Fruit fly (Drosophila melanogaster) whole organism, embryonic: ENCODE results near the gene pont.

Experiments used
- B-H1 ChIP-seq: fragments of 200-800 bp; sonication (Bioruptor generic); IDR thresholded peaks from 3 replicates; pipeline ENCODE4 v1.3.6; 2022; ENCODE audit warnings: missing biosample characterization, missing genetic modification characterization
- Blimp-1 ChIP-seq: fragments of 200-800 bp; sonication (Bioruptor generic); optimal IDR thresholded peaks from 3 replicates; lab custom pipeline; 2018; ENCODE audit warnings: missing biosample characterization, missing genetic modification characterization, mild to moderate bottlenecking, moderate library complexity, missing genetic modification reagents
- CG12104 ChIP-seq: fragments of 200-800 bp; sonication (Bioruptor generic); optimal IDR thresholded peaks from 3 replicates; lab custom pipeline; 2016; ENCODE audit warnings: missing biosample characterization, missing genetic modification characterization
- CG14014 ChIP-seq: fragments of 200-800 bp; sonication (Bioruptor generic); IDR thresholded peaks from 2 replicates; pipeline ENCODE4 v1.3.6; 2022; ENCODE audit warnings: missing biosample characterization, missing genetic modification characterization
- CG15269 ChIP-seq: fragments of 200-800 bp; sonication (Bioruptor generic); optimal IDR thresholded peaks from 2 replicates; lab custom pipeline; 2018; ENCODE audit warnings: missing biosample characterization, mild to moderate bottlenecking, missing genetic modification characterization, moderate library complexity
- CG1603 ChIP-seq: fragments of 200-800 bp; sonication (Bioruptor generic); optimal IDR thresholded peaks from 2 replicates; lab custom pipeline; 2019; ENCODE audit warnings: missing biosample characterization, mild to moderate bottlenecking, missing genetic modification characterization, moderate library complexity
- CG16813 ChIP-seq: fragments of 200-800 bp; sonication (Bioruptor generic); IDR thresholded peaks from 3 replicates; pipeline ENCODE4 v1.3.6; 2022; ENCODE audit warnings: missing biosample characterization, missing genetic modification characterization; ENCODE audit not compliant: partially characterized antibody
- CG17359 ChIP-seq: fragments of 200-800 bp; sonication (Bioruptor generic); optimal IDR thresholded peaks from 3 replicates; lab custom pipeline; 2018; ENCODE audit warnings: missing biosample characterization, mild to moderate bottlenecking, missing genetic modification characterization, moderate library complexity
- CG18599 ChIP-seq: fragments of 200-800 bp; sonication (Bioruptor generic); optimal IDR thresholded peaks from 3 replicates; lab custom pipeline; 2017; ENCODE audit warnings: missing biosample characterization, missing genetic modification characterization, mild to moderate bottlenecking, moderate library complexity, missing genetic modification reagents
- CG2120 ChIP-seq: fragments of 200-800 bp; sonication (Bioruptor generic); optimal IDR thresholded peaks from 3 replicates; lab custom pipeline; 2016; ENCODE audit warnings: missing biosample characterization, missing genetic modification characterization
- CG2199 ChIP-seq: fragments of 200-800 bp; sonication (Bioruptor generic); IDR thresholded peaks from 3 replicates; pipeline ENCODE4 v1.3.6; 2022; ENCODE audit warnings: missing biosample characterization, missing genetic modification characterization
- CG2678 ChIP-seq: fragments of 200-800 bp; sonication (Bioruptor generic); optimal IDR thresholded peaks from 3 replicates; lab custom pipeline; 2019; ENCODE audit warnings: missing biosample characterization, mild to moderate bottlenecking, missing genetic modification characterization, moderate library complexity
- CG2712 ChIP-seq: fragments of 200-800 bp; optimal IDR thresholded peaks from 3 replicates; lab custom pipeline; 2019; ENCODE audit warnings: missing biosample characterization, mild to moderate bottlenecking, missing genetic modification characterization, moderate library complexity
- CG30403 ChIP-seq: fragments of 200-800 bp; sonication (Bioruptor generic); optimal IDR thresholded peaks from 3 replicates; lab custom pipeline; 2016; ENCODE audit warnings: missing biosample characterization, missing genetic modification characterization
- CG3163 ChIP-seq: fragments of 200-800 bp; sonication (Bioruptor generic); optimal IDR thresholded peaks from 3 replicates; lab custom pipeline; 2016; ENCODE audit warnings: missing biosample characterization, missing genetic modification characterization
- CG6272 ChIP-seq: fragments of 200-800 bp; sonication (Bioruptor generic); IDR thresholded peaks from 2 replicates; pipeline ENCODE4 v1.3.6; 2022; ENCODE audit warnings: missing biosample characterization, missing genetic modification characterization
- CG7839 ChIP-seq: fragments of 200-800 bp; sonication (Bioruptor generic); optimal IDR thresholded peaks from 3 replicates; lab custom pipeline; 2018; ENCODE audit warnings: missing biosample characterization, mild to moderate bottlenecking, missing genetic modification characterization, moderate library complexity
- CG7928 ChIP-seq: fragments of 200-800 bp; sonication (Bioruptor generic); optimal IDR thresholded peaks from 2 replicates; lab custom pipeline; 2017; ENCODE audit warnings: missing biosample characterization, mild to moderate bottlenecking, missing genetic modification characterization
- CoRest ChIP-seq: fragments of 200-800 bp; sonication (Bioruptor generic); optimal IDR thresholded peaks from 3 replicates; lab custom pipeline; 2018; ENCODE audit warnings: missing biosample characterization, mild to moderate bottlenecking, missing genetic modification characterization, moderate library complexity
- Fer1 ChIP-seq: fragments of 200-800 bp; sonication (Bioruptor generic); optimal IDR thresholded peaks from 2 replicates; lab custom pipeline; 2017; ENCODE audit warnings: missing biosample characterization, mild to moderate bottlenecking, missing genetic modification characterization
- Hmr ChIP-seq: fragments of 200-800 bp; sonication (Bioruptor generic); optimal IDR thresholded peaks from 3 replicates; lab custom pipeline; 2017; ENCODE audit warnings: mild to moderate bottlenecking, missing biosample characterization, missing genetic modification reagents, missing genetic modification characterization
- Hr3 ChIP-seq: fragments of 200-800 bp; sonication (Bioruptor generic); optimal IDR thresholded peaks from 3 replicates; lab custom pipeline; 2016; ENCODE audit warnings: missing biosample characterization, missing genetic modification characterization
- Kr ChIP-seq: fragments of 200-800 bp; sonication (Bioruptor generic); optimal IDR thresholded peaks from 2 replicates; lab custom pipeline; 2017; ENCODE audit warnings: missing biosample characterization, mild to moderate bottlenecking, missing genetic modification characterization
- Lpt ChIP-seq: fragments of >200 bp; optimal IDR thresholded peaks from 2 replicates; lab custom pipeline; 2018; ENCODE audit warnings: missing biosample characterization, missing genetic modification characterization
- Mad ChIP-seq: fragments of 200-800 bp; sonication (Bioruptor generic); optimal IDR thresholded peaks from 2 replicates; lab custom pipeline; 2016; ENCODE audit warnings: missing biosample characterization, missing genetic modification characterization
- Oli ChIP-seq: fragments of 200-800 bp; sonication (Bioruptor generic); optimal IDR thresholded peaks from 2 replicates; lab custom pipeline; 2018; ENCODE audit warnings: missing biosample characterization, mild to moderate bottlenecking, missing genetic modification characterization, moderate library complexity
- Sox102F ChIP-seq: fragments of 200-800 bp; sonication (Bioruptor generic); optimal IDR thresholded peaks from 2 replicates; lab custom pipeline; 2018; ENCODE audit warnings: missing biosample characterization, mild to moderate bottlenecking, missing genetic modification characterization, moderate library complexity
- Ssrp ChIP-seq: fragments of 200-800 bp; sonication (Bioruptor generic); optimal IDR thresholded peaks from 2 replicates; lab custom pipeline; 2018; ENCODE audit warnings: missing biosample characterization, mild to moderate bottlenecking, missing genetic modification characterization, moderate library complexity
- ab ChIP-seq: fragments of 200-800 bp; sonication (Bioruptor generic); optimal IDR thresholded peaks from 2 replicates; lab custom pipeline; 2016; ENCODE audit warnings: missing biosample characterization, missing genetic modification characterization
- bsh ChIP-seq, 2 experiments: fragments of 200-800 bp; sonication (Bioruptor generic); optimal IDR thresholded peaks; 2 replicates each; lab custom pipeline; 2017 to 2018; ENCODE audit warnings: mild to moderate bottlenecking in 2 of 2, missing biosample characterization in 2 of 2, missing genetic modification characterization in 2 of 2, moderate library complexity in 1 of 2
- chinmo ChIP-seq: fragments of 200-800 bp; sonication (Bioruptor generic); IDR thresholded peaks from 4 replicates; pipeline ENCODE4 v1.3.6; 2022; ENCODE audit warnings: missing biosample characterization, missing genetic modification characterization; ENCODE audit not compliant: partially characterized antibody
- gem ChIP-seq: fragments of 200-800 bp; sonication (Bioruptor generic); optimal IDR thresholded peaks from 2 replicates; lab custom pipeline; 2019; ENCODE audit warnings: missing biosample characterization, mild to moderate bottlenecking, missing genetic modification characterization, moderate library complexity
- grau ChIP-seq: fragments of 200-800 bp; optimal IDR thresholded peaks from 3 replicates; lab custom pipeline; 2019; ENCODE audit warnings: missing biosample characterization, mild to moderate bottlenecking, missing genetic modification characterization, moderate library complexity
- inv ChIP-seq: fragments of 200-800 bp; sonication (Bioruptor generic); IDR thresholded peaks from 2 replicates; pipeline ENCODE4 v1.3.6; 2022; ENCODE audit warnings: missing biosample characterization, missing genetic modification characterization; ENCODE audit not compliant: partially characterized antibody
- jigr1 ChIP-seq: fragments of 200-800 bp; sonication (Bioruptor generic); IDR thresholded peaks from 3 replicates; pipeline ENCODE4 v1.3.6; 2022; ENCODE audit warnings: missing biosample characterization, missing genetic modification characterization
- mld ChIP-seq: fragments of 200-800 bp; sonication (Bioruptor generic); IDR thresholded peaks from 3 replicates; pipeline ENCODE4 v1.3.6; 2022; ENCODE audit warnings: missing biosample characterization, missing genetic modification characterization; ENCODE audit not compliant: partially characterized antibody
- nerfin-2 ChIP-seq: fragments of 200-800 bp; sonication (Bioruptor generic); IDR thresholded peaks from 2 replicates; pipeline ENCODE4 v1.3.6; 2022; ENCODE audit warnings: missing biosample characterization, missing genetic modification characterization; ENCODE audit not compliant: partially characterized antibody
- nom ChIP-seq: fragments of 200-800 bp; sonication (Bioruptor generic); optimal IDR thresholded peaks from 2 replicates; lab custom pipeline; 2017; ENCODE audit warnings: missing biosample characterization, missing genetic modification characterization, mild to moderate bottlenecking, moderate library complexity, missing genetic modification reagents
- peb ChIP-seq: fragments of 200-800 bp; sonication (Bioruptor generic); IDR thresholded peaks from 2 replicates; pipeline ENCODE4 v1.3.6; 2022; ENCODE audit warnings: missing biosample characterization, missing genetic modification characterization
- pzg ChIP-seq: fragments of 200-800 bp; sonication (Bioruptor generic); optimal IDR thresholded peaks from 3 replicates; lab custom pipeline; 2018; ENCODE audit warnings: missing biosample characterization, mild to moderate bottlenecking, missing genetic modification characterization, moderate library complexity
- rib ChIP-seq: fragments of 200-800 bp; sonication (Bioruptor generic); IDR thresholded peaks from 2 replicates; pipeline ENCODE4 v1.3.6; 2022; ENCODE audit warnings: missing biosample characterization, missing genetic modification characterization
- row ChIP-seq: fragments of 200-800 bp; sonication (Bioruptor generic); IDR thresholded peaks from 3 replicates; pipeline ENCODE4 v1.3.6; 2022; ENCODE audit warnings: missing biosample characterization, missing genetic modification characterization
- sc ChIP-seq, 3 experiments: fragments of >200 bp in 2 of 3; fragments of 200-800 bp in 1 of 3; sonication (Bioruptor generic) in 1 of 3; optimal IDR thresholded peaks; 2 replicates in 2 of 3; 3 replicates in 1 of 3; lab custom pipeline; 2017; ENCODE audit warnings: mild to moderate bottlenecking in 1 of 3, missing biosample characterization in 1 of 3, missing genetic modification characterization in 1 of 3, missing genetic modification reagents in 1 of 3
- slbo ChIP-seq: fragments of 200-800 bp; sonication (Bioruptor generic); IDR thresholded peaks from 2 replicates; pipeline ENCODE4 v1.3.6; 2022; ENCODE audit warnings: missing biosample characterization, missing genetic modification characterization
- trem ChIP-seq: fragments of 200-800 bp; optimal IDR thresholded peaks from 3 replicates; lab custom pipeline; 2019; ENCODE audit warnings: missing biosample characterization, mild to moderate bottlenecking, missing genetic modification characterization, moderate library complexity
- trh ChIP-seq: fragments of 200-800 bp; sonication (Bioruptor generic); optimal IDR thresholded peaks from 2 replicates; lab custom pipeline; 2016; ENCODE audit warnings: missing biosample characterization, missing genetic modification characterization
- vvl ChIP-seq: fragments of 200-800 bp; sonication (Bioruptor generic); IDR thresholded peaks from 2 replicates; pipeline ENCODE4 v1.3.6; 2022; ENCODE audit warnings: missing biosample characterization, missing genetic modification characterization

Gene pont

dm6 chr3R:10276002-10276401, 14.1 kb downstream of the pont start (continued):
- TF ChIP-seq inv (GFP tag; lab: Robert Waterston, UW) (no peak), peb (GFP tag; lab: Robert Waterston, UW) (0 out of 2 replicates have a peak, but pooled peaks have one; percentile 28), CG18599 (GFP tag; lab: Kevin White, UChicago) (peak; percentile 27), B-H1 (GFP tag; lab: Robert Waterston, UW) (no peak), CG2120 (GFP tag; lab: Kevin White, UChicago) (no peak), CG2199 (GFP tag; lab: Robert Waterston, UW) (peak; percentile 51; the same call in 1 of the 3 replicates), Sox102F (GFP tag; lab: Kevin White, UChicago) (peak; percentile 42), Kr (GFP tag; lab: Kevin White, UChicago) (no peak), CG30403 (peak; percentile 15), slbo (GFP tag; lab: Robert Waterston, UW) (0 out of 2 replicates have a peak, but pooled peaks have one; percentile 20), CG16813 (GFP tag; lab: Robert Waterston, UW) (no peak), nom (no peak), gem (peak; percentile 49), CG7928 (no peak), trh (no peak), CG15269 (tag; lab: Kevin White, UChicago) (peak; percentile 10), jigr1 (GFP tag; lab: Robert Waterston, UW) (no peak), sc (optimal IDR thresholded peaks at IDR 0.05; lab: Kevin White, UChicago) (no peak), sc (GFP tag; optimal IDR thresholded peaks at IDR 0.05; lab: Kevin White, UChicago) (no peak), CG2712 (tag; lab: Kevin White, UChicago) (peak; percentile 14), CG7839 (tag; lab: Kevin White, UChicago) (peak; percentile 16), grau (tag; lab: Kevin White, UChicago) (peak; percentile 26), CG17359 (tag; lab: Kevin White, UChicago) (peak; percentile 19), Fer1 (peak; percentile 6), pzg (GFP tag; lab: Kevin White, UChicago) (no peak), Oli (peak; percentile 15), CG6272 (GFP tag; lab: Robert Waterston, UW) (no peak), vvl (GFP tag; lab: Robert Waterston, UW) (0 out of 2 replicates have a peak, but pooled peaks have one; percentile 10), Blimp-1 (peak; percentile 20), CG12104 (GFP tag; lab: Kevin White, UChicago) (no peak), CG1603 (tag; lab: Kevin White, UChicago) (peak; percentile 44), mld (GFP tag; lab: Robert Waterston, UW) (no peak), CoRest (peak; percentile 8), ab (GFP tag; lab: Kevin White, UChicago) (no peak), rib (no peak), Hmr (GFP tag; lab: Kevin White, UChicago) (peak; percentile 11), Ssrp (no peak), CG2678 (tag; lab: Kevin White, UChicago) (no peak), nerfin-2 (GFP tag; lab: Robert Waterston, UW) (no peak), row (GFP tag; lab: Robert Waterston, UW) (0 out of 3 replicates have a peak, but pooled peaks have one; percentile 44), Hr3 (GFP tag; lab: Kevin White, UChicago) (no peak), CG14014 (no peak), chinmo (no peak), bsh (GFP tag; optimal IDR thresholded peaks at IDR 0.05; lab: Kevin White, UChicago) (peak in 1 of 2 experiments; percentile 21), Mad (GFP tag; lab: Kevin White, UChicago) (no peak), trem (tag; lab: Kevin White, UChicago) (no peak), CG3163 (GFP tag; lab: Kevin White, UChicago) (no peak), Lpt (GFP tag; lab: Kevin White, UChicago) (no peak)
